Worm (Caenorhabditis elegans) whole organism, mixed stage, embryonic: ENCODE results near the gene hdl-2.
A peak's percentile ranks its signal among the peaks of the same experiment; 100 is the strongest.

Source experiments
- M03D4.4 ChIP-seq: sonication (generic microtip); optimal IDR thresholded peaks from 2 replicates; lab custom pipeline; 2017; ENCODE audit warnings: mild to moderate bottlenecking, missing genetic modification characterization, missing compliant biosample characterization
- bed-3 ChIP-seq: fragments of 200-800 bp; sonication (Bioruptor generic); optimal IDR thresholded peaks from 3 replicates; lab custom pipeline; 2018; ENCODE audit warnings: mild to moderate bottlenecking, missing genetic modification characterization, moderate library complexity, missing compliant biosample characterization
- blmp-1 ChIP-seq: fragments of 150-350 bp; optimal IDR thresholded peaks from 2 replicates; lab custom pipeline; 2014; ENCODE audit warnings: missing biosample characterization, missing genetic modification characterization
- ceh-39 ChIP-seq: fragments of 150-350 bp; optimal IDR thresholded peaks from 2 replicates; lab custom pipeline; 2014; ENCODE audit warnings: missing biosample characterization, missing genetic modification characterization
- ceh-83 ChIP-seq: fragments of 200-800 bp; sonication (Bioruptor generic); optimal IDR thresholded peaks from 2 replicates; lab custom pipeline; 2018; ENCODE audit warnings: mild to moderate bottlenecking, missing genetic modification characterization, missing compliant biosample characterization
- ces-1 ChIP-seq: fragments of 150-350 bp; optimal IDR thresholded peaks from 2 replicates; lab custom pipeline; 2014; ENCODE audit warnings: missing biosample characterization, missing genetic modification reagents, missing genetic modification characterization
- cnd-1 ChIP-seq: fragments of 200-800 bp; sonication (Bioruptor generic); optimal IDR thresholded peaks from 2 replicates; lab custom pipeline; 2018; ENCODE audit warnings: mild to moderate bottlenecking, missing genetic modification characterization, missing compliant biosample characterization
- drap-1 ChIP-seq: fragments of 200-800 bp; sonication (Bioruptor generic); optimal IDR thresholded peaks from 3 replicates; lab custom pipeline; 2018; ENCODE audit warnings: mild to moderate bottlenecking, missing genetic modification characterization, missing compliant biosample characterization
- elt-1 ChIP-seq: sonication (generic microtip); optimal IDR thresholded peaks from 2 replicates; lab custom pipeline; 2017; ENCODE audit warnings: missing genetic modification characterization, mild to moderate bottlenecking, missing compliant biosample characterization, antibody characterized with exemption, moderate library complexity, borderline replicate concordance; ENCODE audit not compliant: insufficient read depth
- elt-3 ChIP-seq: fragments of 150-350 bp; optimal IDR thresholded peaks from 2 replicates; lab custom pipeline; 2014; ENCODE audit warnings: missing biosample characterization, missing genetic modification characterization
- flh-1 ChIP-seq: fragments of 200-800 bp; sonication (Bioruptor generic); optimal IDR thresholded peaks from 2 replicates; lab custom pipeline; 2018; ENCODE audit warnings: mild to moderate bottlenecking, missing genetic modification characterization, moderate library complexity, missing compliant biosample characterization
- ham-2 ChIP-seq: fragments of 200-800 bp; sonication (Bioruptor generic); optimal IDR thresholded peaks from 2 replicates; lab custom pipeline; 2018; ENCODE audit warnings: mild to moderate bottlenecking, missing genetic modification characterization, missing compliant biosample characterization
- hlh-1 ChIP-seq: fragments of 150-350 bp; optimal IDR thresholded peaks from 2 replicates; lab custom pipeline; 2014; ENCODE audit warnings: missing biosample characterization, missing genetic modification reagents, missing genetic modification characterization
- lin-13 ChIP-seq: fragments of 150-350 bp; optimal IDR thresholded peaks from 2 replicates; lab custom pipeline; 2014; ENCODE audit warnings: missing biosample characterization, missing genetic modification characterization
- lin-32 ChIP-seq: fragments of 200-800 bp; sonication (Bioruptor generic); optimal IDR thresholded peaks from 2 replicates; lab custom pipeline; 2018; ENCODE audit warnings: mild to moderate bottlenecking, missing genetic modification characterization, missing compliant biosample characterization
- lsy-2 ChIP-seq: fragments of 150-350 bp; optimal IDR thresholded peaks from 2 replicates; lab custom pipeline; 2014; ENCODE audit warnings: missing biosample characterization, missing genetic modification characterization
- mab-5 ChIP-seq: fragments of 150-350 bp; optimal IDR thresholded peaks from 2 replicates; lab custom pipeline; 2014; ENCODE audit warnings: missing biosample characterization, missing genetic modification characterization
- mep-1 ChIP-seq: fragments of 150-350 bp; optimal IDR thresholded peaks from 2 replicates; lab custom pipeline; 2017; ENCODE audit warnings: missing biosample characterization, missing genetic modification reagents, missing genetic modification characterization, inconsistent platforms
- nhr-12 ChIP-seq: fragments of 150-350 bp; optimal IDR thresholded peaks from 2 replicates; lab custom pipeline; 2014; ENCODE audit warnings: missing biosample characterization, missing genetic modification characterization
- nhr-2 ChIP-seq: fragments of 150-350 bp; optimal IDR thresholded peaks from 2 replicates; lab custom pipeline; 2014; ENCODE audit warnings: missing biosample characterization, missing genetic modification characterization
- nhr-237 ChIP-seq: fragments of 150-350 bp; optimal IDR thresholded peaks from 2 replicates; lab custom pipeline; 2014; ENCODE audit warnings: missing biosample characterization, missing genetic modification characterization
- nhr-28 ChIP-seq: fragments of 150-350 bp; optimal IDR thresholded peaks from 2 replicates; lab custom pipeline; 2014; ENCODE audit warnings: missing biosample characterization, missing genetic modification characterization
- nhr-76 ChIP-seq: sonication (generic microtip); optimal IDR thresholded peaks from 2 replicates; lab custom pipeline; 2017; ENCODE audit warnings: missing biosample characterization, missing genetic modification characterization
- pha-4 ChIP-seq: fragments of 150-350 bp; optimal IDR thresholded peaks from 2 replicates; lab custom pipeline; 2018; ENCODE audit warnings: missing biosample characterization, missing genetic modification reagents, missing genetic modification characterization
- sem-2 ChIP-seq: fragments of 200-800 bp; sonication (Bioruptor generic); optimal IDR thresholded peaks from 2 replicates; lab custom pipeline; 2018; ENCODE audit warnings: mild to moderate bottlenecking, missing genetic modification characterization, missing compliant biosample characterization
- snpc-4 ChIP-seq: fragments of 150-350 bp; optimal IDR thresholded peaks from 2 replicates; lab custom pipeline; 2014; ENCODE audit warnings: missing biosample characterization, missing genetic modification characterization
- sptf-1 ChIP-seq: sonication (generic microtip); optimal IDR thresholded peaks from 2 replicates; lab custom pipeline; 2017; ENCODE audit warnings: mild to moderate bottlenecking, missing genetic modification characterization, moderate library complexity, missing compliant biosample characterization
- unc-120 ChIP-seq: sonication (generic microtip); optimal IDR thresholded peaks from 2 replicates; lab custom pipeline; 2017; ENCODE audit warnings: missing genetic modification characterization, missing compliant biosample characterization; ENCODE audit not compliant: poor library complexity, severe bottlenecking
- unc-39 ChIP-seq: fragments of 150-350 bp; optimal IDR thresholded peaks from 2 replicates; lab custom pipeline; 2014; ENCODE audit warnings: missing biosample characterization, missing genetic modification characterization
- unc-62 ChIP-seq: fragments of 150-350 bp; optimal IDR thresholded peaks from 2 replicates; lab custom pipeline; 2014; ENCODE audit warnings: missing biosample characterization, missing genetic modification reagents, missing genetic modification characterization
- zip-8 ChIP-seq: fragments of 150-350 bp; optimal IDR thresholded peaks from 2 replicates; lab custom pipeline; 2014; ENCODE audit warnings: missing biosample characterization, missing genetic modification characterization
- ztf-11 ChIP-seq: fragments of 150-350 bp; optimal IDR thresholded peaks from 2 replicates; lab custom pipeline; 2014; ENCODE audit warnings: missing biosample characterization, missing genetic modification characterization

hdl-2 gene

DNA sequence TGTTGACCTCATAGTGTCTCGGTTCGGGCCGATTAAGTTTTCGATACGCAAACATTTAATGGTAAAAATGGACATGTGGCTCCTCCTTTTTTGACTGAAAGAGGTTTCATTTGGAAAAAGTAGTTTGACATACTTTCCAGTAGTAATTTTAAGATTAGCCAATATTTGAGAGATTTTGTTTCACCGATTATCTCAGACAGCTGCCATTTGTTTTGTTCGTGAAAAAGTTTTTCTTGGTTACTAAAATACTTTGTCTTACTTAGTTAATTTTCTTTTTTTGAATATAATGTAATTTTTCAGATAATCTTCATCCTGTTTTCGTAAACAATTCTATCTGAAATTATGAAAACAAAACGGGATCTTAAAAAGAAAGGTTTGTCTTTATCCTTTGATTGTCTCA, 12.3 kb downstream of the hdl-2 start, which contains the start of gene C09G9.5:
Gene C09G9.5, plus strand, starts transcription at position 301 of the 400 bp plus-strand sequence.
- TF ChIP-seq flh-1 (no peak), nhr-237 (tag; lab: Kevin White, UChicago) (no peak), bed-3 (GFP tag; lab: Kevin White, UChicago) (no peak), ces-1 (GFP tag; lab: Kevin White, UChicago) (no peak), drap-1 (GFP tag; lab: Kevin White, UChicago) (no peak), lsy-2 (tag; lab: Kevin White, UChicago) (no peak), ceh-83 (GFP tag; lab: Kevin White, UChicago) (no peak), nhr-28 (tag; lab: Kevin White, UChicago) (no peak), M03D4.4 (no peak), cnd-1 (tag; lab: Kevin White, UChicago) (no peak), mab-5 (tag; lab: Kevin White, UChicago) (no peak), blmp-1 (no peak), unc-62 (GFP tag; lab: Kevin White, UChicago) (no peak), elt-3 (no peak), lin-13 (no peak), unc-39 (tag; lab: Kevin White, UChicago) (no peak), unc-120 (tag; lab: Kevin White, UChicago) (no peak), ham-2 (no peak), zip-8 (tag; lab: Kevin White, UChicago) (no peak), nhr-12 (tag; lab: Kevin White, UChicago) (no peak)

DNA sequence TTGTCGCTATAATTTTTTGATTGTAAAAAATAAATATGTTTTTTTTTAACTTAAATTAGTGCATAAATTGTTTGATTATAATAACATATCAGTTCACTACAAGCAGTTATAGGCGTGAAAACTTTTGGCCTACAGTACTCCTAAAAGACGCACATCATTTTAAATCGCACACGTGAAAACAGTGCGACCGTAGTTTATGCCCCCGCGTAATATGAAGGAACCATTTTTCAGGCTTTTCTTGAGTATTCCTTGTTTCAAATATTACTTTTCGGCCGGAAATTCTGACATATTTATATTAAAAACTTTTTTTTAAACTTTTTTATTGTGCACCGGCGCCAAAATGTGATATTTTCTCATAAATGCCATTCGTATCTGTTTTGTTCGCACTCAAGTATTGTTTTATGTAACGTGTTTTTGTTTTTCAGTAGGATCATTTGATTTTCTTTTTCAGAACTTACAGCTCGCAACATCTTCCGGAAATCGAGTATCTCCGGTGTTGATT, 14.6 kb downstream of the hdl-2 start, which contains the start of gene oma-1:
Gene oma-1, plus strand, starts transcription at position 452 of the 502 bp plus-strand sequence.
- no peak for TF ChIP-seq lin-13
- no peak for TF ChIP-seq ztf-11 (tag; lab: Kevin White, UChicago)
- TF ChIP-seq, all 35 proteins: peak for 0

DNA sequence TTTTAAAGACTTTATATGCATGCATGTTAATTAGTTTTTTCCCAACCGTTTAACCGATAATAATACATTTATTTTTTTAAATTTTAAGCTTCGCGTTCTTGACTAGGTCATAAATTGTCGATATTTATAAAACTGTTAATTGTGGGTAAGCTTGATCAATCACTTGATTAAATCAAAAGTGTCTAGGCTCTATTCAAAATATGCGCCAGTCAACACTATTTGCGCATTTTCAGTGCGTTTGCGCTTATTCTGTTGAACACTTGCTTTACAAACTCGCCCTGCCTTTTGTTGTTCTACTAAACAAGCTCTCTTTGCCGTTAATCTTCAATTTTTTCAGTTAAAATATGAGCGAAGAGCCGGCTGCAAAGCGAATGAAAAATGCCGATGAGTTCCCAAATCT, 17.2 kb downstream of the hdl-2 start, which contains the start of gene spr-2:
Gene spr-2, plus strand, starts transcription at position 332 of the 400 bp plus-strand sequence.
- TF ChIP-seq lin-13 = peak; percentile 5
- TF ChIP-seq mep-1 (tag; lab: Kevin White, UChicago) = peak; percentile 59
- no peak for TF ChIP-seq lsy-2 (tag; lab: Kevin White, UChicago)
- TF ChIP-seq ham-2 = peak; percentile 38
- TF ChIP-seq ces-1 (GFP tag; lab: Kevin White, UChicago) = peak; percentile 83
- TF ChIP-seq pha-4 (tag; lab: Kevin White, UChicago) = peak; percentile 55
- TF ChIP-seq lin-32 (GFP tag; lab: Kevin White, UChicago) = no peak

DNA sequence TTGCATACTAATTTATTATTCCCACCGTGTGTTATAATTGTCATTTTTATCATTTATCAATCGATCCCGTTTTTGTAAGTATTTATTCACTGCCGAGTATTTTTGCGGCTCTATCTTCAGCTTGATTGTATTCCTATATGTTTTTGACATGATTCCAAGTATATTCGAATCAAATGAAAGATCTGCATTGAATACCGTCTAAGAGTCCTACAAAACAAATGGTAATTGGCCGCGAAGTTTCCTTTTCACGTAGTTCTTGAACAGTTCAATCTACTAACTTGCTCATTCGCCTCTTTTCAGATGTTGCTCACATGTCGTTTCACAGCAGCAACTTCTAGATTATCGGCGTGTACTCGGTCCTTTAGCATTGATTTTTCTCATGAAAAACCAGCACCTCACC, 18.6 kb downstream of the hdl-2 start, which contains the start of gene C27B7.2:
Gene C27B7.2, plus strand, starts transcription at position 301 of the 400 bp plus-strand sequence.
- TF ChIP-seq pha-4 (tag; lab: Kevin White, UChicago) = no peak
- TF ChIP-seq bed-3 (GFP tag; lab: Kevin White, UChicago) = no peak
- no peak for TF ChIP-seq drap-1 (GFP tag; lab: Kevin White, UChicago)
- no peak for TF ChIP-seq nhr-2 (tag; lab: Kevin White, UChicago)
- no peak for TF ChIP-seq cnd-1 (tag; lab: Kevin White, UChicago)
- TF ChIP-seq nhr-237 (tag; lab: Kevin White, UChicago) = no peak
- TF ChIP-seq unc-120 (tag; lab: Kevin White, UChicago) = no peak
- no peak for TF ChIP-seq snpc-4
- TF ChIP-seq mab-5 (tag; lab: Kevin White, UChicago) = no peak
- no peak for TF ChIP-seq sptf-1
- no peak for TF ChIP-seq M03D4.4

DNA sequence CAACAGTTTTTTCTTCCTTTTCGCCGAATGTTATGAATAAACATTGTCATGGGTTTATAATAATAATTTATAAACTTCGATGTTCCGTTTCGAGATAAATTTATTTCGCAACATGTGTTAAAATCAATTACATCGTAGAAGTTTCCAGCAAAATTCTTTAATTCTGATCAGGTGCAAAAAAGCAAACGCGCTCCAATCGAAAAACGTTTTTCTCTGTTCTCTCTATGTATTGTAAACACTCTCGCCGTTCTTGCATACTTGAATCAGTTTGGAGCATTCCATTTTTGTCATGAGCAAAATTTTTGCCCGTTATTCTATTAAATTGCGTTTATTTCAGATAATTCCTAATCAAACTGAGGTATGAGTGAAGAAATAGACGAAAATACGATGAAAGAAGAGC, 19.8 kb downstream of the hdl-2 start, which contains the start of gene rad-54.L2:
Gene rad-54.L2, plus strand, starts transcription at position 332 of the 400 bp plus-strand sequence.
- no peak for TF ChIP-seq ztf-11 (tag; lab: Kevin White, UChicago)
- peak; percentile 20 for TF ChIP-seq ceh-39 (tag; lab: Kevin White, UChicago)
- no peak for TF ChIP-seq nhr-12 (tag; lab: Kevin White, UChicago)
- peak; percentile 21 for TF ChIP-seq hlh-1
- TF ChIP-seq unc-120 (tag; lab: Kevin White, UChicago) = peak; percentile 58
- no peak for TF ChIP-seq nhr-2 (tag; lab: Kevin White, UChicago)
- no peak for TF ChIP-seq zip-8 (tag; lab: Kevin White, UChicago)
- TF ChIP-seq elt-1 (tag; lab: Kevin White, UChicago) = no peak
- no peak for TF ChIP-seq sem-2 (GFP tag; lab: Kevin White, UChicago)
- peak; percentile 58 for TF ChIP-seq nhr-237 (tag; lab: Kevin White, UChicago)
- TF ChIP-seq ces-1 (GFP tag; lab: Kevin White, UChicago) = peak; percentile 57
- peak; percentile 90 for TF ChIP-seq pha-4 (tag; lab: Kevin White, UChicago)
- peak; percentile 40 for TF ChIP-seq lsy-2 (tag; lab: Kevin White, UChicago)
- no peak for TF ChIP-seq M03D4.4
- no peak for TF ChIP-seq nhr-28 (tag; lab: Kevin White, UChicago)
- no peak for TF ChIP-seq nhr-76 (tag; lab: Kevin White, UChicago)
- peak; percentile 22 for TF ChIP-seq mep-1 (tag; lab: Kevin White, UChicago)
- TF ChIP-seq unc-62 (GFP tag; lab: Kevin White, UChicago) = no peak
- TF ChIP-seq lin-13 = no peak
- no peak for TF ChIP-seq flh-1
- TF ChIP-seq blmp-1 = no peak
- no peak for TF ChIP-seq snpc-4
